Worm (Caenorhabditis elegans): ENCODE measurements around the gene crb-3.
"Not testable (repeated sequence)": the region's sequence is repeated elsewhere in the genome, so short reads cannot be mapped to it uniquely, and the experiment has no call there.

Gene crb-3

ce11 chrX:9203468-9203867 lies at the start of gene crb-3:
TSS of gene crb-3 (plus strand) at chrX:9203768.
- TF ChIP-seq scrt-1 (GFP tag; IDR thresholded peaks at IDR 0.05); hmbx-1 (tag; optimal IDR thresholded peaks at IDR 0.05); hmg-4 (GFP tag; optimal IDR thresholded peaks at IDR 0.05): not testable (repeated sequence)

- TF ChIP-seq tbx-37 (GFP tag; conservative IDR thresholded peaks at IDR 0.05) (no peak), hmbx-1 (tag; optimal IDR thresholded peaks at IDR 0.05) (no peak), scrt-1 (GFP tag; IDR thresholded peaks at IDR 0.05) (no peak), pes-1 (GFP tag; IDR thresholded peaks at IDR 0.05) (no peak), hmg-4 (GFP tag; optimal IDR thresholded peaks at IDR 0.05) (no peak), aly-1 (tag; optimal IDR thresholded peaks at IDR 0.05) (no peak), ceh-13 (GFP tag; optimal IDR thresholded peaks at IDR 0.05) (no peak), ceh-36 (tag; optimal IDR thresholded peaks at IDR 0.05) (no peak), B0310.2 (tag; optimal IDR thresholded peaks at IDR 0.05) (no peak), sea-1 (GFP tag; conservative IDR thresholded peaks at IDR 0.05) (no peak), F13C5.2 (tag; optimal IDR thresholded peaks at IDR 0.05) (no peak)
Observed at ce11 chrX:9154216-9154615, 49.4 kb upstream of the crb-3 start, which contains the start of gene B0563.7. TSS of gene B0563.7 (minus strand) at chrX:9154316.

ce11 chrX:9155751-9156150 lies 47.8 kb upstream of the crb-3 start:
- TF ChIP-seq flt-1 (GFP tag; IDR thresholded peaks at IDR 0.05) (no peak), scrt-1 (GFP tag; IDR thresholded peaks at IDR 0.05) (no peak), hmg-4 (GFP tag; optimal IDR thresholded peaks at IDR 0.05) (no peak), pes-1 (GFP tag; IDR thresholded peaks at IDR 0.05) (no peak), hmbx-1 (tag; optimal IDR thresholded peaks at IDR 0.05) (no peak), aly-1 (tag; optimal IDR thresholded peaks at IDR 0.05) (no peak), B0310.2 (tag; optimal IDR thresholded peaks at IDR 0.05) (no peak), ceh-13 (GFP tag; optimal IDR thresholded peaks at IDR 0.05) (no peak), hnd-1 (tag; optimal IDR thresholded peaks at IDR 0.05) (no peak), F13C5.2 (tag; optimal IDR thresholded peaks at IDR 0.05) (no peak), tbx-37 (GFP tag; conservative IDR thresholded peaks at IDR 0.05) (no peak), ceh-36 (tag; optimal IDR thresholded peaks at IDR 0.05) (no peak), ama-1 (optimal IDR thresholded peaks at IDR 0.05) (no peak), tbx-11 (GFP tag; IDR thresholded peaks at IDR 0.05) (no peak), tra-4 (tag; optimal IDR thresholded peaks at IDR 0.05) (no peak), ets-7 (tag; optimal IDR thresholded peaks at IDR 0.05) (no peak)

ce11 chrX:9161253-9161904 lies 42.2 kb upstream of the crb-3 start:
- TF ChIP-seq hmbx-1 (tag; optimal IDR thresholded peaks at IDR 0.05) (no peak), B0310.2 (tag; optimal IDR thresholded peaks at IDR 0.05) (no peak), pes-1 (GFP tag; IDR thresholded peaks at IDR 0.05) (no peak), F13C5.2 (tag; optimal IDR thresholded peaks at IDR 0.05) (no peak), sea-1 (GFP tag; conservative IDR thresholded peaks at IDR 0.05) (no peak), hmg-4 (GFP tag; optimal IDR thresholded peaks at IDR 0.05) (no peak), ets-7 (tag; optimal IDR thresholded peaks at IDR 0.05) (no peak), ama-1 (optimal IDR thresholded peaks at IDR 0.05) (no peak), flt-1 (GFP tag; IDR thresholded peaks at IDR 0.05) (no peak), tbx-11 (GFP tag; IDR thresholded peaks at IDR 0.05) (no peak), hnd-1 (tag; optimal IDR thresholded peaks at IDR 0.05) (no peak), scrt-1 (GFP tag; IDR thresholded peaks at IDR 0.05) (no peak)

- no peak for TF ChIP-seq hnd-1 (tag; optimal IDR thresholded peaks at IDR 0.05)
- TF ChIP-seq tra-4 (tag; optimal IDR thresholded peaks at IDR 0.05) = no peak
- TF ChIP-seq ceh-13 (GFP tag; optimal IDR thresholded peaks at IDR 0.05) = no peak
- no peak for TF ChIP-seq hmg-4 (GFP tag; optimal IDR thresholded peaks at IDR 0.05)
- no peak for TF ChIP-seq hmbx-1 (tag; optimal IDR thresholded peaks at IDR 0.05)
- no peak for TF ChIP-seq scrt-1 (GFP tag; IDR thresholded peaks at IDR 0.05)
- no peak for TF ChIP-seq ama-1 (optimal IDR thresholded peaks at IDR 0.05)
- TF ChIP-seq aly-1 (tag; optimal IDR thresholded peaks at IDR 0.05) = no peak
- no peak for TF ChIP-seq F13C5.2 (tag; optimal IDR thresholded peaks at IDR 0.05)
- TF ChIP-seq flt-1 (GFP tag; IDR thresholded peaks at IDR 0.05) = no peak
- TF ChIP-seq tbx-11 (GFP tag; IDR thresholded peaks at IDR 0.05) = no peak
- no peak for TF ChIP-seq pes-1 (GFP tag; IDR thresholded peaks at IDR 0.05)
Observed at ce11 chrX:9162864-9163263, 40.7 kb upstream of the crb-3 start, which contains the start of gene tsp-11. TSS of gene tsp-11 (plus strand) at chrX:9163164.

ce11 chrX:9166921-9167320 lies 36.6 kb upstream of the crb-3 start, which contains the start of gene B0563.10:
TSS of gene B0563.10 (minus strand) at chrX:9167245.
- TF ChIP-seq tra-4 (tag; optimal IDR thresholded peaks at IDR 0.05) = no peak
- no peak for TF ChIP-seq hmbx-1 (tag; optimal IDR thresholded peaks at IDR 0.05)
- TF ChIP-seq hmg-4 (GFP tag; optimal IDR thresholded peaks at IDR 0.05) = no peak

ce11 chrX:9168239-9168638 lies 35.3 kb upstream of the crb-3 start, which contains the start of gene B0563.9:
TSS of gene B0563.9 (plus strand) at chrX:9168539.
- TF ChIP-seq hnd-1 (tag; optimal IDR thresholded peaks at IDR 0.05) (no peak), ets-7 (tag; optimal IDR thresholded peaks at IDR 0.05) (no peak), aly-1 (tag; optimal IDR thresholded peaks at IDR 0.05) (no peak), F13C5.2 (tag; optimal IDR thresholded peaks at IDR 0.05) (no peak), flt-1 (GFP tag; IDR thresholded peaks at IDR 0.05) (no peak), tbx-11 (GFP tag; IDR thresholded peaks at IDR 0.05) (no peak), hmg-4 (GFP tag; optimal IDR thresholded peaks at IDR 0.05) (no peak), ceh-13 (GFP tag; optimal IDR thresholded peaks at IDR 0.05) (no peak), hmbx-1 (tag; optimal IDR thresholded peaks at IDR 0.05) (no peak), scrt-1 (GFP tag; IDR thresholded peaks at IDR 0.05) (no peak), tbx-37 (GFP tag; conservative IDR thresholded peaks at IDR 0.05) (no peak), tra-4 (tag; optimal IDR thresholded peaks at IDR 0.05) (no peak)

- TF ChIP-seq ceh-13 (GFP tag; optimal IDR thresholded peaks at IDR 0.05) (no peak), sea-1 (GFP tag; conservative IDR thresholded peaks at IDR 0.05) (no peak), tbx-37 (GFP tag; conservative IDR thresholded peaks at IDR 0.05) (no peak)
Observed at ce11 chrX:9170058-9170457, 33.5 kb upstream of the crb-3 start.

Data from whole organism, early embryonic.